Worm (Caenorhabditis elegans): ENCODE results near the gene W03G11.2.
A peak's percentile ranks its signal among the peaks of the same experiment; 100 is the strongest.

W03G11.2 gene

DNA sequence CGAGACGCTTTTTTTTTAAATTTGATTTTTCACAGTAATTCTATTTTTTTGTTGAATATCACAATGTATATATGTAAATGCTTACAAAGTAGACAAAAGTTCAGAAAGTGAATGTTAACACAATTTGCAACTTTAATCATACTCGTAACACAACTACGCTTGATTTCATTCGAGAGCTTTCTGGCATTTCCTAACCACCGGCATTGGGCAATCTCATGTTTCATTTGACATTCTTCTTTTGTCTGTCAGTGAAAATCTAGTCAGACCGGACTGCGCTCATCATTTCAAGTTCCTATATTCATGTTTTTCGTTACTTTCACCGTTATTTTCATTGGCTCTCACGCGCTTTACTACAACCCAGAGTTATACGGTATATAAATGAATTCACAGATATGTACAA lies 2.8 kb upstream of the W03G11.2 start, which contains the start of gene lgc-14:
lgc-14 (plus strand) TSS at position 301 of the 400 bp plus-strand sequence.
- no peak for TF ChIP-seq Y79H2A.3 (GFP tag; conservative IDR thresholded peaks at IDR 0.05)
- TF ChIP-seq rec-8 (tag; optimal IDR thresholded peaks at IDR 0.05): no peak
- TF ChIP-seq gei-17 (GFP tag; optimal IDR thresholded peaks at IDR 0.05): no peak
- no peak for TF ChIP-seq madf-6 (GFP tag; IDR thresholded peaks at IDR 0.05)
- no peak for TF ChIP-seq ceh-58 (GFP tag; IDR thresholded peaks at IDR 0.05)
- TF ChIP-seq nfyb-1 (GFP tag; IDR thresholded peaks at IDR 0.05): no peak

DNA sequence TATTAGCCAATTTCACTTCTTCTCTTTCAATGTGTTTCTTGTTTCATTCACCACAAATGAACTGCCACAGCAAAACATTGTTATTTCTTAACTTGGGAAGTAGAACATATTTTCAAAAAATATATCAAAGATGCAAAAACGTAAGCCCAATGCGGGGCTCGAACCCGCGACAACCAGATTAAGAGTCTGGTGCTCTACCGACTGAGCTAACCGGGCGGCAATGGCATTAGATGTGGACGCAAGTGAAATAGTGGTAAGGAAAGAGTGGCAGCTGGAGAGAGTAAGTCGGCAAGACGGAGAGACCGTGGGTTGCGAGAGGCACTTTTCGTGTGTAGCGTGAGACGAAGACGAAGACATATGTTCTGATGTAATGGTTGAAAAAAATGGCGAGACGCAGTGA lies 2.4 kb downstream of the W03G11.2 start:
- no peak; the same call in 1 of the 2 replicates for TF ChIP-seq aptf-2 (GFP tag; conservative IDR thresholded peaks at IDR 0.05)
- 0 out of 2 replicates have a peak, but pooled peaks have one; percentile 47 for TF ChIP-seq bed-2 (GFP tag; IDR thresholded peaks at IDR 0.05)
- TF ChIP-seq lin-26 (GFP tag; IDR thresholded peaks at IDR 0.05): peak; percentile 99
- TF ChIP-seq cebp-1 (GFP tag; IDR thresholded peaks at IDR 0.05): peak; percentile 40; the same call in 1 of the 2 replicates
- no peak for TF ChIP-seq cebp-1 (tag; optimal IDR thresholded peaks at IDR 0.05)
- peak; percentile 92 for TF ChIP-seq ztf-26 (tag; optimal IDR thresholded peaks at IDR 0.05)
- no peak; the same call in 1 of the 2 replicates for TF ChIP-seq ztf-6 (GFP tag; IDR thresholded peaks at IDR 0.05)
- peak; percentile 89 for TF ChIP-seq hmg-1.2 (GFP tag; IDR thresholded peaks at IDR 0.05)
- TF ChIP-seq D2030.7 (GFP tag; IDR thresholded peaks at IDR 0.05): peak; percentile 78
- TF ChIP-seq let-526 (GFP tag; IDR thresholded peaks at IDR 0.05): peak; percentile 92
- peak; percentile 98 for TF ChIP-seq die-1 (tag; optimal IDR thresholded peaks at IDR 0.05)
- no peak for TF ChIP-seq madf-8 (GFP tag; conservative IDR thresholded peaks at IDR 0.05)
- TF ChIP-seq B0035.1 (tag; optimal IDR thresholded peaks at IDR 0.05): peak; percentile 88
- peak; percentile 91 for TF ChIP-seq mxl-1 (tag; optimal IDR thresholded peaks at IDR 0.05)
- TF ChIP-seq attf-6 (GFP tag; IDR thresholded peaks at IDR 0.05): peak; percentile 60; the same call in 1 of the 2 replicates
- peak; percentile 52 for TF ChIP-seq ceh-100 (GFP tag; IDR thresholded peaks at IDR 0.05)
- TF ChIP-seq egl-18 (GFP tag; IDR thresholded peaks at IDR 0.05): peak; percentile 89
- TF ChIP-seq F57A8.1 (GFP tag; optimal IDR thresholded peaks at IDR 0.05): no peak
- TF ChIP-seq dpff-1 (tag; optimal IDR thresholded peaks at IDR 0.05): peak; percentile 6
- peak; percentile 76 for TF ChIP-seq ceh-79 (tag; optimal IDR thresholded peaks at IDR 0.05)
- no peak for TF ChIP-seq nhr-179 (tag; optimal IDR thresholded peaks at IDR 0.05)
- peak; percentile 26 for TF ChIP-seq snpc-1.1 (tag; optimal IDR thresholded peaks at IDR 0.05; ENCODE audit: insufficient read depth)
- TF ChIP-seq ceh-27 (GFP tag; optimal IDR thresholded peaks at IDR 0.05): peak; percentile 91
- TF ChIP-seq zfh-2 (GFP tag; conservative IDR thresholded peaks at IDR 0.05): no peak
- TF ChIP-seq Y53G8AR.9 (GFP tag; conservative IDR thresholded peaks at IDR 0.05): peak; percentile 84
- TF ChIP-seq T26A5.8 (tag; optimal IDR thresholded peaks at IDR 0.05): peak; percentile 87
- peak; percentile 59 for TF ChIP-seq ets-4 (GFP tag; optimal IDR thresholded peaks at IDR 0.05)
- peak; percentile 97 for TF ChIP-seq cebp-2 (GFP tag; IDR thresholded peaks at IDR 0.05)
- TF ChIP-seq B0261.1 (tag; optimal IDR thresholded peaks at IDR 0.05): peak; percentile 99
- TF ChIP-seq snpc-4 (GFP tag; optimal IDR thresholded peaks at IDR 0.05): no peak
- TF ChIP-seq snpc-4 (tag; optimal IDR thresholded peaks at IDR 0.05): peak in 2 of 4 experiments; percentile 75 to 87
- peak; percentile 87 for TF ChIP-seq T07F8.4 (tag; optimal IDR thresholded peaks at IDR 0.05)
- TF ChIP-seq F10E7.11 (tag; optimal IDR thresholded peaks at IDR 0.05): peak; percentile 36
- peak; percentile 92 for TF ChIP-seq chd-7 (tag; optimal IDR thresholded peaks at IDR 0.05)
- peak; percentile 81 to 93 for TF ChIP-seq rec-8 (tag; optimal IDR thresholded peaks at IDR 0.05)
- no peak for TF ChIP-seq lsy-27 (tag; optimal IDR thresholded peaks at IDR 0.05; ENCODE audit: borderline replicate concordance, insufficient read depth)
- TF ChIP-seq zim-3 (tag; optimal IDR thresholded peaks at IDR 0.05): peak; percentile 89
- 0 out of 2 replicates have a peak, but pooled peaks have one; percentile 60 for TF ChIP-seq F37B4.10 (GFP tag; IDR thresholded peaks at IDR 0.05)
- peak; percentile 91 for TF ChIP-seq fkh-3 (tag; optimal IDR thresholded peaks at IDR 0.05)
- TF ChIP-seq pha-4 (tag; optimal IDR thresholded peaks at IDR 0.05): no peak
- no peak for TF ChIP-seq F55B11.4 (tag; optimal IDR thresholded peaks at IDR 0.05; ENCODE audit: borderline replicate concordance, insufficient read depth)
- no peak for TF ChIP-seq ceh-91 (GFP tag; IDR thresholded peaks at IDR 0.05)

Data from whole organism, young adult.